Fruit fly (Drosophila melanogaster) whole organism, wandering third instar larva: ENCODE data around the gene vari.

Source experiments
- Abd-B ChIP-seq: fragments of >200 bp; optimal IDR thresholded peaks from 2 replicates; lab custom pipeline; 2017; ENCODE audit warnings: missing biosample characterization, missing genetic modification characterization
- CG9705 ChIP-seq: fragments of 200-800 bp; sonication (Bioruptor generic); optimal IDR thresholded peaks from 2 replicates; lab custom pipeline; 2018; ENCODE audit warnings: missing biosample characterization, mild to moderate bottlenecking, missing genetic modification characterization
- CrebA ChIP-seq: fragments of 200-800 bp; sonication (Bioruptor generic); optimal IDR thresholded peaks from 2 replicates; lab custom pipeline; 2016; ENCODE audit warnings: missing biosample characterization, mild to moderate bottlenecking, missing genetic modification characterization, borderline replicate concordance
- Dfd ChIP-seq: fragments of >200 bp; optimal IDR thresholded peaks from 2 replicates; lab custom pipeline; 2017; ENCODE audit warnings: missing biosample characterization, missing genetic modification characterization
- Dif ChIP-seq: fragments of 200-275, 200-300 bp; sonication (Bioruptor generic); optimal IDR thresholded peaks from 2 replicates; lab custom pipeline; 2018; ENCODE audit warnings: missing biosample characterization, missing genetic modification characterization; ENCODE audit not compliant: partially characterized antibody
- GATAd ChIP-seq: sonication (Bioruptor generic); optimal IDR thresholded peaks from 2 replicates; lab custom pipeline; 2016; ENCODE audit warnings: missing biosample characterization, missing genetic modification characterization
- Hnf4 ChIP-seq: fragments of 200-800 bp; sonication (Bioruptor generic); optimal IDR thresholded peaks from 2 replicates; lab custom pipeline; 2016; ENCODE audit warnings: missing biosample characterization, mild to moderate bottlenecking, missing genetic modification characterization
- Hr83 ChIP-seq: fragments of 200-300 bp; sonication (Bioruptor generic); optimal IDR thresholded peaks from 2 replicates; lab custom pipeline; 2016; ENCODE audit warnings: missing biosample characterization, mild to moderate bottlenecking, missing genetic modification characterization, moderate library complexity; ENCODE audit not compliant: poor library complexity, severe bottlenecking
- Jra ChIP-seq: sonication (Bioruptor generic); optimal IDR thresholded peaks from 2 replicates; lab custom pipeline; 2016; ENCODE audit warnings: missing biosample characterization, missing genetic modification characterization
- Mio ChIP-seq: sonication (Bioruptor generic); optimal IDR thresholded peaks from 2 replicates; lab custom pipeline; 2016; ENCODE audit warnings: missing biosample characterization, missing genetic modification characterization
- Myc ChIP-seq: fragments of >200 bp; optimal IDR thresholded peaks from 2 replicates; lab custom pipeline; 2017
- Rel ChIP-seq, 2 experiments: fragments of 200-800 bp; sonication (Bioruptor generic) in 1 of 2; optimal IDR thresholded peaks; 2 replicates in 1 of 2; 3 replicates in 1 of 2; lab custom pipeline; 2016 to 2019; ENCODE audit warnings: mild to moderate bottlenecking in 2 of 2, missing biosample characterization in 2 of 2, missing genetic modification characterization in 2 of 2, moderate library complexity in 1 of 2
- Sp1 ChIP-seq: fragments of 200-800 bp; sonication (Bioruptor generic); optimal IDR thresholded peaks from 3 replicates; lab custom pipeline; 2019; ENCODE audit warnings: missing biosample characterization, mild to moderate bottlenecking, missing genetic modification characterization, moderate library complexity
- Vsx2 ChIP-seq: fragments of 200-300, 225-300 bp; sonication (Bioruptor generic); optimal IDR thresholded peaks from 2 replicates; lab custom pipeline; 2018; ENCODE audit warnings: missing biosample characterization, missing genetic modification characterization; ENCODE audit not compliant: partially characterized antibody
- br ChIP-seq: fragments of 200-800 bp; sonication (Bioruptor generic); optimal IDR thresholded peaks from 2 replicates; lab custom pipeline; 2016; ENCODE audit warnings: missing biosample characterization, missing genetic modification characterization
- brk ChIP-seq: fragments of 200-800 bp; sonication (Bioruptor generic); optimal IDR thresholded peaks from 2 replicates; lab custom pipeline; 2016; ENCODE audit warnings: missing biosample characterization, mild to moderate bottlenecking, missing genetic modification characterization
- dl ChIP-seq, 2 experiments: fragments of 175-275, 200-275 bp in 1 of 2; fragments of 200-275 bp in 1 of 2; sonication (Bioruptor generic); optimal IDR thresholded peaks; lab custom pipeline; 2018; ENCODE audit warnings: mild to moderate bottlenecking in 2 of 2, missing biosample characterization in 2 of 2, missing genetic modification characterization in 2 of 2, moderate library complexity in 2 of 2; ENCODE audit not compliant: partially characterized antibody in 2 of 2, insufficient read depth in 1 of 2
- dmrt93B ChIP-seq: fragments of 200-800 bp; sonication (Bioruptor generic); optimal IDR thresholded peaks from 2 replicates; lab custom pipeline; 2018; ENCODE audit warnings: missing biosample characterization, mild to moderate bottlenecking, missing genetic modification characterization
- ey ChIP-seq: fragments of 200-800 bp; sonication (Bioruptor generic); optimal IDR thresholded peaks from 2 replicates; lab custom pipeline; 2016; ENCODE audit warnings: missing biosample characterization, missing genetic modification characterization
- foxo ChIP-seq, 2 experiments: fragments of 200-800 bp; sonication (Bioruptor generic); optimal IDR thresholded peaks; 2 replicates in 1 of 2; 3 replicates in 1 of 2; lab custom pipeline; 2016 to 2017; ENCODE audit warnings: missing biosample characterization in 2 of 2, missing genetic modification characterization in 2 of 2
- fru ChIP-seq: fragments of 200-800 bp; sonication (Bioruptor generic); optimal IDR thresholded peaks from 3 replicates; lab custom pipeline; 2016; ENCODE audit warnings: missing biosample characterization, mild to moderate bottlenecking, missing genetic modification characterization
- h ChIP-seq: fragments of 200-800 bp; sonication (Bioruptor generic); optimal IDR thresholded peaks from 3 replicates; lab custom pipeline; 2016; ENCODE audit warnings: missing biosample characterization, mild to moderate bottlenecking, missing genetic modification characterization
- jim ChIP-seq: fragments of 175-275, 200-325 bp; sonication (Bioruptor generic); optimal IDR thresholded peaks from 2 replicates; lab custom pipeline; 2016; ENCODE audit warnings: missing biosample characterization, mild to moderate bottlenecking, missing genetic modification characterization
- pan ChIP-seq: fragments of >200 bp; optimal IDR thresholded peaks from 2 replicates; lab custom pipeline; 2017
- psq ChIP-seq: fragments of 200-800 bp; sonication (Bioruptor generic); optimal IDR thresholded peaks from 3 replicates; lab custom pipeline; 2017; ENCODE audit warnings: missing biosample characterization, mild to moderate bottlenecking, missing genetic modification characterization, moderate library complexity
- rgr ChIP-seq: fragments of 200-800 bp; sonication (Bioruptor generic); optimal IDR thresholded peaks from 3 replicates; lab custom pipeline; 2016; ENCODE audit warnings: missing biosample characterization, mild to moderate bottlenecking, missing genetic modification characterization
- sage ChIP-seq: fragments of 200-800 bp; sonication (Bioruptor generic); optimal IDR thresholded peaks from 2 replicates; lab custom pipeline; 2016; ENCODE audit warnings: missing biosample characterization, mild to moderate bottlenecking, missing genetic modification characterization
- sv ChIP-seq: fragments of 200-800 bp; sonication (Bioruptor generic); optimal IDR thresholded peaks from 3 replicates; lab custom pipeline; 2016; ENCODE audit warnings: missing biosample characterization, missing genetic modification characterization
- usp ChIP-seq: fragments of >200 bp; optimal IDR thresholded peaks from 2 replicates; lab custom pipeline; 2017; ENCODE audit warnings: missing biosample characterization, missing genetic modification characterization
- woc ChIP-seq: sonication (Bioruptor generic); optimal IDR thresholded peaks from 2 replicates; lab custom pipeline; 2016; ENCODE audit warnings: missing biosample characterization, mild to moderate bottlenecking, missing genetic modification characterization

The vari gene

DNA sequence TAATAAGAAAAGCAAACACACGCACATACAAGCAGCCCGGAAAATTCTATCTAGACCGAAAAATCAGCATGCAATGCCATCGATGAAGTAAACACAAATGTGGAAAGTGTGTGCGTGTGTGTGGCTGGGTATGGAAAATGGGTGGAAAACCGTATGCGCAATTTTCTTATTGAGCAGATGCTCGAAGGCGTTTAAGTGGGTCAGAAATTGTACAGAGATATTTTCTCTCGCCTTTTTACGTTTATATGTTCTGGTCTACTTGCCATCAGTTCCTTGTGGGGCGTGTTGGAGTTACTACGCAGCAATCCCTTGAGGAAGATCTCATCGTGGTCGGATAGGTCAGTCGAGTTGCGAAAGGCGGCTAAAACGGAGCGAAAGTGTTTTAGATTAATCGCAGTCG, 1.1 kb downstream of the vari start:
- TF ChIP-seq Myc (lab: Kevin White, UChicago) (no peak), foxo (GFP tag; optimal IDR thresholded peaks at IDR 0.05; lab: Kevin White, UChicago) (no peak), CG9705 (no peak), fru (no peak), Sp1 (GFP tag; lab: Kevin White, UChicago) (no peak), Abd-B (GFP tag; lab: Kevin White, UChicago) (no peak), dmrt93B (GFP tag; lab: Kevin White, UChicago) (no peak), usp (GFP tag; lab: Kevin White, UChicago) (no peak), brk (GFP tag; lab: Kevin White, UChicago) (no peak)

DNA sequence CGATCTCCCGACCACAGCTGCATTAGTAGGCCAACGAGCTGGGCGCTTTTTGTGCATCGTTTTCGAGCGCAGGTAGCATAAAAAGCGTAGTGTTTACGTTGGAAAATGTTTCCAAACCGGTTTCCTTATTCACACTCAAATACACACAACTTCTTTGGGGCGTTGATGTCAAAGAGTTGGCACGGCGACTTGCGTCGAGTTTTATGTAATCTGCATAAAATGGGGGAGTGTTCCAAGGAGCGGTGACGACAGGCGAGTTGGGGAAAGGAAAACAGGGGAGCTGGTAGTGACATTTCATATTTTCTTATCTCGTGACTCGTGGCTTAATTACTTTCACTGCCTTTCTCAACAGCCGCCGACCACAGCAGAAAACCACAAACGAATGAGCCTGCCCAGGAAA, 2.2 kb downstream of the vari start:
- no peak for TF ChIP-seq usp (GFP tag; lab: Kevin White, UChicago)
- TF ChIP-seq Myc (lab: Kevin White, UChicago), result no peak

DNA sequence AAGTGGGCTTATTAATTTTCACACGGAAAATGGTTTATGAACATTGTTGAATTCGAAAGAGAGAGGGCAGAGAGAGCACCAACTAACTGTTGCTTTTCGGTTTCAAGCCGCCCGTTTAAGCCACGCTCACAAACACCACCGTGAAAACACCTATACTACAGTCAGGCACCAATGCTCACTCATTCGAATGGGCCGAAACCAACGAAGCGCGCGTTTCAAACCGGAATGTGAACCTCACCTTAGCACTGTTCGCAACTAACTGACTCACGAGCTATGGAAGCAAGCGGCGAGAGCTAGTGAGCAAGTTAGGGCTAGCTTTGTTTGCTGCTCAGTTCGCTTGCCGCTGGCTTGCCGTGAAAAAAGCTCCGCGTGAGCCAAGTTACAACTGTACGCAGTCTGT, 3.0 kb downstream of the vari start:
- peak; percentile 20 for TF ChIP-seq Sp1 (GFP tag; lab: Kevin White, UChicago)
- no peak for TF ChIP-seq pan (lab: Kevin White, UChicago)
- peak; percentile 63 for TF ChIP-seq fru
- TF ChIP-seq Hnf4 (GFP tag; lab: Kevin White, UChicago), result peak; percentile 53
- TF ChIP-seq Hr83, result peak; percentile 91
- no peak for TF ChIP-seq Dfd
- peak; percentile 38 for TF ChIP-seq br (GFP tag; lab: Kevin White, UChicago)
- no peak for TF ChIP-seq Mio (GFP tag; lab: Kevin White, UChicago)
- no peak for TF ChIP-seq brk (GFP tag; lab: Kevin White, UChicago)
- TF ChIP-seq psq (GFP tag; lab: Kevin White, UChicago), result peak; percentile 8
- peak; percentile 56 for TF ChIP-seq jim (GFP tag; lab: Kevin White, UChicago)
- peak in 1 of 2 experiments; percentile 26 for TF ChIP-seq dl (GFP tag; optimal IDR thresholded peaks at IDR 0.05; lab: Kevin White, UChicago; ENCODE audit: insufficient read depth in 1 of 2, partially characterized antibody in 2 of 2)
- peak; percentile 74 for TF ChIP-seq Dif (GFP tag; lab: Kevin White, UChicago)
- TF ChIP-seq h, result peak; percentile 7
- peak; percentile 2 for TF ChIP-seq Rel (GFP tag; optimal IDR thresholded peaks at IDR 0.05; lab: Kevin White, UChicago)
- TF ChIP-seq Rel (tag; optimal IDR thresholded peaks at IDR 0.05; lab: Kevin White, UChicago), result peak; percentile 20
- peak; percentile 76 for TF ChIP-seq Jra (GFP tag; lab: Kevin White, UChicago)
- TF ChIP-seq Myc (lab: Kevin White, UChicago), result no peak

dm6 chr2L:20792988-20793544, 3.8 kb downstream of the vari start:
- no peak for TF ChIP-seq CrebA (GFP tag; lab: Kevin White, UChicago)
- no peak for TF ChIP-seq sage

DNA sequence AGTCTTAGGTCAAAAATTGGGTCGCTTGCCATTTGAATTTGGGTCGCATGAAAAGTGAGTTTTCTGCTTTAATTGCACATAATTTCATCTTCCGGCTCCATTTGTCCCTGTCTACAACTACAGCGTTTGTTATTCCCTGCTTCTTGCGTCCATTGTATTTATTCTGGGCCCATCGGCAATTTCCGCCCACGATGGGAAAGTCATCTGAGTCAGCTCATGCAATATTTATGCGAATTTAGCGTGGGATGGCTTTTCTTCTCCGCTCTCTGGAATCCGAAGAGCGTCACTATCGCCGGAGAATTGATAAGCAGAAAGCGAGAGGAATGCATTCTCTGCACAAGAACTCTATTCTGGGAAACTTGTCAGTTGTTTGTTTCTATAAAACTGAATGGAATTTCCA, 4.3 kb downstream of the vari start:
- TF ChIP-seq GATAd (GFP tag; lab: Kevin White, UChicago) (no peak), dl (GFP tag; optimal IDR thresholded peaks at IDR 0.05; lab: Kevin White, UChicago; ENCODE audit: insufficient read depth in 1 of 2, partially characterized antibody in 2 of 2) (no peak), Dif (GFP tag; lab: Kevin White, UChicago) (no peak), Vsx2 (GFP tag; lab: Kevin White, UChicago) (no peak), brk (GFP tag; lab: Kevin White, UChicago) (no peak), rgr (GFP tag; lab: Kevin White, UChicago) (no peak), sv (GFP tag; lab: Kevin White, UChicago) (no peak)

dm6 chr2L:20788050-20788449, 8.8 kb downstream of the vari start:
- TF ChIP-seq ey, result no peak
- no peak for TF ChIP-seq woc (GFP tag; lab: Kevin White, UChicago)
- TF ChIP-seq br (GFP tag; lab: Kevin White, UChicago), result no peak
- TF ChIP-seq brk (GFP tag; lab: Kevin White, UChicago), result no peak
